Worm (Caenorhabditis elegans) whole organism, L1 larva: Measurements from ENCODE around the gene cpg-4.

Experiments used
- C04F5.9 ChIP-seq: sonication (generic microtip); optimal IDR thresholded peaks from 2 replicates; lab custom pipeline; 2016; ENCODE audit warnings: missing genetic modification characterization, missing compliant biosample characterization
- Y116A8C.19 ChIP-seq: sonication (generic microtip); optimal IDR thresholded peaks from 2 replicates; lab custom pipeline; 2016; ENCODE audit warnings: missing compliant biosample characterization, missing genetic modification characterization, borderline replicate concordance
- aha-1 ChIP-seq: fragments of 150-350 bp; optimal IDR thresholded peaks from 2 replicates; lab custom pipeline; 2014; ENCODE audit warnings: missing biosample characterization, missing genetic modification characterization
- alr-1 ChIP-seq: fragments of 200-800 bp; sonication (Bioruptor generic); optimal IDR thresholded peaks from 2 replicates; lab custom pipeline; 2018; ENCODE audit warnings: borderline replicate concordance, mild to moderate bottlenecking, missing genetic modification characterization, missing compliant biosample characterization
- ceh-63 ChIP-seq: fragments of 200-800 bp; sonication (Bioruptor generic); optimal IDR thresholded peaks from 2 replicates; lab custom pipeline; 2018; ENCODE audit warnings: mild to moderate bottlenecking, missing genetic modification characterization, missing compliant biosample characterization
- ceh-8 ChIP-seq: fragments of 200-800 bp; sonication (Bioruptor generic); optimal IDR thresholded peaks from 2 replicates; lab custom pipeline; 2018; ENCODE audit warnings: mild to moderate bottlenecking, missing genetic modification characterization, moderate library complexity, missing compliant biosample characterization
- ceh-82 ChIP-seq, 3 experiments: fragments of 150-350 bp in 1 of 3; sonication (generic microtip) in 2 of 3; optimal IDR thresholded peaks; 2 replicates each; lab custom pipeline; 2014 to 2017; ENCODE audit warnings: missing biosample characterization in 3 of 3, missing genetic modification characterization in 3 of 3
- ceh-88 ChIP-seq: fragments of 200-800 bp; sonication (Bioruptor generic); IDR thresholded peaks from 2 replicates; pipeline ENCODE4 v1.3.6; 2022; ENCODE audit warnings: missing genetic modification characterization, missing compliant biosample characterization
- ceh-90 ChIP-seq: sonication (generic microtip); optimal IDR thresholded peaks from 2 replicates; lab custom pipeline; 2016; ENCODE audit warnings: missing genetic modification characterization, missing compliant biosample characterization
- dsc-1 ChIP-seq: sonication (generic microtip); optimal IDR thresholded peaks from 2 replicates; lab custom pipeline; 2016; ENCODE audit warnings: mild to moderate bottlenecking, missing genetic modification characterization, missing compliant biosample characterization
- efl-1 ChIP-seq, 4 experiments: fragments of 150-350 bp; optimal IDR thresholded peaks in 3 of 4; peaks in 1 of 4; 1 replicate in 1 of 4; 2 replicates in 3 of 4; lab custom pipeline; 2014; ENCODE audit warnings: missing biosample characterization in 2 of 4, missing genetic modification characterization in 2 of 4, missing genetic modification reagents in 2 of 4
- efl-3 ChIP-seq: fragments of 200-800 bp; sonication (Bioruptor generic); optimal IDR thresholded peaks from 2 replicates; lab custom pipeline; 2018; ENCODE audit warnings: mild to moderate bottlenecking, missing genetic modification characterization, missing compliant biosample characterization
- egl-27 ChIP-seq, 2 experiments: fragments of 150-350 bp in 1 of 2; sonication (generic microtip); optimal IDR thresholded peaks; 3 replicates each; lab custom pipeline; 2017 to 2018; ENCODE audit warnings: missing biosample characterization in 2 of 2, missing genetic modification characterization in 2 of 2, missing genetic modification reagents in 2 of 2
- fkh-8 ChIP-seq: sonication (generic microtip); optimal IDR thresholded peaks from 2 replicates; lab custom pipeline; 2016; ENCODE audit warnings: mild to moderate bottlenecking, missing genetic modification characterization, missing compliant biosample characterization
- fos-1 ChIP-seq: fragments of 150-350 bp; optimal IDR thresholded peaks from 2 replicates; lab custom pipeline; 2014; ENCODE audit warnings: missing biosample characterization, missing genetic modification characterization
- grh-1 ChIP-seq: fragments of 200-800 bp; sonication (Bioruptor generic); IDR thresholded peaks from 2 replicates; pipeline ENCODE4 v1.3.6; 2022; ENCODE audit warnings: missing genetic modification reagents, missing genetic modification characterization, missing compliant biosample characterization
- hlh-4 ChIP-seq: sonication (generic microtip); optimal IDR thresholded peaks from 2 replicates; lab custom pipeline; 2016; ENCODE audit warnings: mild to moderate bottlenecking, missing genetic modification characterization, missing compliant biosample characterization
- irx-1 ChIP-seq: sonication (generic microtip); optimal IDR thresholded peaks from 2 replicates; lab custom pipeline; 2016; ENCODE audit warnings: missing genetic modification characterization, missing compliant biosample characterization
- isw-1 ChIP-seq: fragments of 200-800 bp; sonication (Bioruptor generic); IDR thresholded peaks from 2 replicates; pipeline ENCODE4 v1.3.6; 2022; ENCODE audit warnings: missing genetic modification characterization, missing compliant biosample characterization
- jun-1 ChIP-seq: fragments of 150-350 bp; optimal IDR thresholded peaks from 2 replicates; lab custom pipeline; 2014; ENCODE audit warnings: missing biosample characterization, missing genetic modification reagents, missing genetic modification characterization
- lin-39 ChIP-seq: fragments of 150-350 bp; optimal IDR thresholded peaks from 2 replicates; lab custom pipeline; 2014; ENCODE audit warnings: missing biosample characterization, missing genetic modification reagents, missing genetic modification characterization
- lir-3 ChIP-seq: sonication (generic microtip); optimal IDR thresholded peaks from 2 replicates; lab custom pipeline; 2016; ENCODE audit warnings: mild to moderate bottlenecking, missing genetic modification characterization, moderate library complexity, missing compliant biosample characterization; ENCODE audit not compliant: poor library complexity
- lsy-2 ChIP-seq, 2 experiments: fragments of 150-350 bp; optimal IDR thresholded peaks; 2 replicates each; lab custom pipeline; 2014; ENCODE audit warnings: missing biosample characterization in 2 of 2, missing genetic modification characterization in 2 of 2
- mdl-1 ChIP-seq, 2 experiments: fragments of 150-350 bp; optimal IDR thresholded peaks; 2 replicates each; lab custom pipeline; 2014 to 2017; ENCODE audit warnings: missing biosample characterization in 2 of 2, missing genetic modification characterization in 2 of 2, inconsistent platforms in 1 of 2
- mef-2 ChIP-seq: fragments of 150-350 bp; optimal IDR thresholded peaks from 2 replicates; lab custom pipeline; 2014; ENCODE audit warnings: missing biosample characterization, missing genetic modification characterization
- nhr-11 ChIP-seq: fragments of 150-350 bp; optimal IDR thresholded peaks from 2 replicates; lab custom pipeline; 2014; ENCODE audit warnings: missing biosample characterization, missing genetic modification characterization
- nhr-12 ChIP-seq: sonication (generic microtip); optimal IDR thresholded peaks from 2 replicates; lab custom pipeline; 2017; ENCODE audit warnings: missing biosample characterization, missing genetic modification characterization
- nhr-28 ChIP-seq: fragments of 150-350 bp; optimal IDR thresholded peaks from 2 replicates; lab custom pipeline; 2014; ENCODE audit warnings: missing biosample characterization, missing genetic modification characterization
- nhr-71 ChIP-seq: sonication (generic microtip); optimal IDR thresholded peaks from 2 replicates; lab custom pipeline; 2016; ENCODE audit warnings: mild to moderate bottlenecking, missing genetic modification characterization, moderate library complexity, missing compliant biosample characterization
- nhr-76 ChIP-seq: sonication (generic microtip); optimal IDR thresholded peaks from 2 replicates; lab custom pipeline; 2017; ENCODE audit warnings: missing biosample characterization, missing genetic modification characterization
- nhr-84 ChIP-seq: sonication (generic microtip); optimal IDR thresholded peaks from 2 replicates; lab custom pipeline; 2017; ENCODE audit warnings: missing biosample characterization, missing genetic modification characterization
- nhr-85 ChIP-seq: sonication (generic microtip); peaks from one replicate; lab custom pipeline; 2016; ENCODE audit warnings: missing genetic modification characterization, inconsistent platforms, missing compliant biosample characterization
- pax-3 ChIP-seq: fragments of 200-800 bp; sonication (Bioruptor generic); optimal IDR thresholded peaks from 2 replicates; lab custom pipeline; 2018; ENCODE audit warnings: mild to moderate bottlenecking, missing genetic modification characterization, moderate library complexity, missing compliant biosample characterization
- rnt-1 ChIP-seq: sonication (generic microtip); optimal IDR thresholded peaks from 2 replicates; lab custom pipeline; 2016; ENCODE audit warnings: mild to moderate bottlenecking, missing genetic modification characterization, moderate library complexity, missing compliant biosample characterization
- snu-23 ChIP-seq: sonication (generic microtip); optimal IDR thresholded peaks from 2 replicates; lab custom pipeline; 2016; ENCODE audit warnings: missing genetic modification characterization, missing compliant biosample characterization
- sptf-1 ChIP-seq: fragments of 150-350 bp; optimal IDR thresholded peaks from 2 replicates; lab custom pipeline; 2014; ENCODE audit warnings: missing biosample characterization, missing genetic modification characterization
- sup-37 ChIP-seq: fragments of 200-800 bp; sonication (Bioruptor generic); optimal IDR thresholded peaks from 2 replicates; lab custom pipeline; 2018; ENCODE audit warnings: mild to moderate bottlenecking, missing genetic modification characterization, missing compliant biosample characterization
- tbx-2 ChIP-seq: sonication (generic microtip); optimal IDR thresholded peaks from 2 replicates; lab custom pipeline; 2016; ENCODE audit warnings: missing genetic modification characterization, missing compliant biosample characterization
- unc-130 ChIP-seq: fragments of 150-350 bp; optimal IDR thresholded peaks from 2 replicates; lab custom pipeline; 2017; ENCODE audit warnings: missing biosample characterization, missing genetic modification characterization, inconsistent platforms
- unc-62 ChIP-seq: fragments of 150-350 bp; optimal IDR thresholded peaks from 2 replicates; lab custom pipeline; 2014; ENCODE audit warnings: missing biosample characterization, missing genetic modification reagents, missing genetic modification characterization
- unc-86 ChIP-seq: sonication (generic microtip); optimal IDR thresholded peaks from 2 replicates; lab custom pipeline; 2016; ENCODE audit warnings: missing genetic modification characterization, missing compliant biosample characterization
- xbp-1 ChIP-seq: sonication (generic microtip); optimal IDR thresholded peaks from 2 replicates; lab custom pipeline; 2016; ENCODE audit warnings: missing genetic modification characterization, missing compliant biosample characterization
- zag-1 ChIP-seq: fragments of 150-350 bp; optimal IDR thresholded peaks from 2 replicates; lab custom pipeline; 2014; ENCODE audit warnings: missing biosample characterization, missing genetic modification characterization
- zip-4 ChIP-seq: fragments of 200-800 bp; sonication (Bioruptor generic); optimal IDR thresholded peaks from 2 replicates; lab custom pipeline; 2018; ENCODE audit warnings: mild to moderate bottlenecking, missing genetic modification characterization, moderate library complexity, missing compliant biosample characterization
- ztf-11 ChIP-seq, 2 experiments: sonication (generic microtip); optimal IDR thresholded peaks; 2 replicates each; lab custom pipeline; 2016 to 2017; ENCODE audit warnings: missing genetic modification characterization in 2 of 2, missing biosample characterization in 1 of 2, missing compliant biosample characterization in 1 of 2

Gene cpg-4

DNA sequence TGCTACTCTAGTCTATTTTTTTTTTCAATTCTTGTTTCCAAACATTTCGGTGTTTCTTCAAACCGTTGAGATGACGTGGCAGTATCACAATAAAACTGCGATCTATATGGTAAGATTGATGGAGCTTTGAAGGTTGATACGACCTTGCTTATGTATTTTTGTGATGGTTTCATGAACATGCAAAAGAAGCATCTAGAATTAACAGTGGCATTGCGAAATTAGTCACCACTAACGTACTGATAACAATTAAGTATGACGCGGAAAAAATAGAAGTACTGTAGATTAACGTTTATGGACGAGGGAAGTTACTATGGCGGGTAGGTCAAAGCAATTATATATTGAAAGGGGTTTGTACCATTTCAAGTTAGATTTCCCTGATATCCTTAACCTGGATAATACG lies 16.2 kb downstream of the cpg-4 start:
- TF ChIP-seq efl-1 (optimal IDR thresholded peaks at IDR 0.05; lab: Kevin White, UChicago) (no peak), efl-1 (GFP tag; optimal IDR thresholded peaks at IDR 0.05 in 1 of 2; lab: Kevin White, UChicago) (peak in 1 of 2 experiments; percentile 13), rnt-1 (tag; lab: Kevin White, UChicago) (no peak)

DNA sequence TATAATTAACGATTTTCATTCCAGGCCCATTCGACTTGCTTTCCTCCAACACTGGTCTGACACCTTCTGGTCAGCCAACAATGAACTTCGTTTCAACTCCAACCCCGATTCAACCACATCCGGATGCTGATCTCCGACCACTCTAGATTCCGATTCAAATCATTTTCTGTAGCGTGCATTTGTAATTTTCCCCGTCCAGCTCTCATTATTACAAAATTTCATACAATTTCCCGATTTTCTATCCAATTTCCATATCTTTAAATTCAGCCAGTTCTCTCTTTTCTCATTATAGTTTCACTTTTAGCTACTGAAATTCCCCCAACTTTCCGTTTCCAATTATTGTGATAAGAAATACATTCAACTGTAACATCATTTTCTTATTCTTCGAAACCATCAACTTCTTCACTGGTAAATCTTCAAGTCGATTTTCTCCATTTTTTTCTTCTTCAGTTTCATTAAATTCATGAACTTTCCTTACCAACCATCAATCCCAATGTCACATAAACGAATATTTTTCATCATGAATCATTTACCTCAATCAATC lies 19.4 kb downstream of the cpg-4 start:
- no peak for TF ChIP-seq efl-1 (optimal IDR thresholded peaks at IDR 0.05; lab: Kevin White, UChicago)
- TF ChIP-seq efl-1 (GFP tag; optimal IDR thresholded peaks at IDR 0.05 in 1 of 2; lab: Kevin White, UChicago) = peak in 1 of 2 experiments; percentile 60
- TF ChIP-seq rnt-1 (tag; lab: Kevin White, UChicago) = no peak
- TF ChIP-seq, all 84 proteins: peak for 1

DNA sequence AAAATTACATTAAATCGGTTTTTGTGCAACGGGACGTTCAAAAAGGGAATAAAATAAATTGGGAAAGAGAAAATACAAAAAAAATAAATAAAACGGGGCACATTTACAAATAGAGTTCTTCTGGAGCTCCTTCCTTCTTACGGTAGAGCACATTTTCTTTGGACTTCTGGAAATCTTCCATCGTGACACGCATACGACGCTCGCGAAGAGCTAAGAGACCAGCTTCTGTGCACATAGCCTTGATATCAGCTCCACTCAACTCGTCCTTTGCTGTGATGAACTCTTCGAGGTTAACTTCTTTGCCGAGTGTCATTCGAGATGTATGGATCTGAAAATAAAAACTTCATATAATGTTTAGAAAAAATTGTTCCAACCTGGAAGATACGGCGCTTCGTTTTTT lies 19.9 kb downstream of the cpg-4 start:
- TF ChIP-seq sptf-1 (tag; lab: Kevin White, UChicago) = no peak
- TF ChIP-seq nhr-85 (tag; lab: Kevin White, UChicago) = peak; percentile 56

DNA sequence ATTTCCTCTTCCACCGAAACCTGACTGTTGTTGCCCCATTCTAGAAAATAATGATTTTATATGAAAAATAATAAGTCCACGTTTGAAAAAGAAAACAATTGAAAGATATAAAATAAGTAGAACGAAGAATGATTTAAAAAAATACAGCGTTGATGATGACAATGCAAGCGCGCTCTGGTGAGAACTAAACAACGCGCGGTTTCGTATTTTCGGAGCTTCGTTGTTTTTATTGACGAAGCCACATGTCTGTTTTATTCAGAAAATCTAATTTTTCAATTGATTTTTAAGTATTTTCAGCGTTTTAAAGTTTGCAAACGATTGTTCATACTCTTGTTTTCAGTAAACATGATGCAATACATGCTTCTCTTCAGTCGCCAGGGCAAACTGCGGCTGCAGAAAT lies 21.4 kb downstream of the cpg-4 start, which contains the start of the genes rpt-2 and aps-1:
Gene rpt-2, minus strand, starts transcription at position 40 of the 400 bp plus-strand sequence.
Gene aps-1, plus strand, starts transcription at position 341 of the 400 bp plus-strand sequence.
- TF ChIP-seq efl-3 (GFP tag; lab: Kevin White, UChicago) (no peak), fkh-8 (tag; lab: Kevin White, UChicago) (peak; percentile 84), snu-23 (GFP tag; lab: Kevin White, UChicago) (peak; percentile 94), nhr-11 (tag; lab: Kevin White, UChicago) (no peak), lsy-2 (tag; optimal IDR thresholded peaks at IDR 0.05; lab: Kevin White, UChicago) (peak; percentile 89 to 92), rnt-1 (tag; lab: Kevin White, UChicago) (peak; percentile 85), ceh-82 (tag; optimal IDR thresholded peaks at IDR 0.05; lab: Kevin White, UChicago) (peak; percentile 73 to 86 (median 86)), lin-39 (tag; lab: Kevin White, UChicago) (peak; percentile 78), ceh-88 (GFP tag; lab: Robert Waterston, UW) (no peak), dsc-1 (tag; lab: Kevin White, UChicago) (peak; percentile 89), ceh-90 (no peak), lir-3 (peak; percentile 57), tbx-2 (tag; lab: Kevin White, UChicago) (peak; percentile 88), grh-1 (GFP tag; lab: Robert Waterston, UW) (peak; percentile 44; the same call in 1 of the 2 replicates), mef-2 (tag; lab: Kevin White, UChicago) (no peak), pax-3 (tag; lab: Kevin White, UChicago) (no peak), nhr-76 (tag; lab: Kevin White, UChicago) (no peak), irx-1 (peak; percentile 81), unc-62 (GFP tag; lab: Kevin White, UChicago) (no peak), mdl-1 (tag; optimal IDR thresholded peaks at IDR 0.05; lab: Kevin White, UChicago) (peak in 1 of 2 experiments; percentile 80), isw-1 (peak; percentile 77), alr-1 (tag; lab: Kevin White, UChicago) (no peak), hlh-4 (tag; lab: Kevin White, UChicago) (no peak), unc-86 (tag; lab: Kevin White, UChicago) (peak; percentile 79), ceh-8 (GFP tag; lab: Kevin White, UChicago) (peak; percentile 42), nhr-28 (no peak), nhr-85 (tag; lab: Kevin White, UChicago) (peak; percentile 92), egl-27 (tag; optimal IDR thresholded peaks at IDR 0.05; lab: Kevin White, UChicago) (no peak), nhr-12 (tag; lab: Kevin White, UChicago) (no peak), Y116A8C.19 (no peak), ztf-11 (tag; optimal IDR thresholded peaks at IDR 0.05; lab: Kevin White, UChicago) (peak in 1 of 2 experiments; percentile 69), zip-4 (GFP tag; lab: Kevin White, UChicago) (peak; percentile 33), xbp-1 (tag; lab: Kevin White, UChicago) (peak; percentile 93), nhr-84 (tag; lab: Kevin White, UChicago) (no peak), ceh-63 (GFP tag; lab: Kevin White, UChicago) (no peak), jun-1 (peak; percentile 57), fos-1 (tag; lab: Kevin White, UChicago) (no peak), unc-130 (tag; lab: Kevin White, UChicago) (peak; percentile 95), sup-37 (GFP tag; lab: Kevin White, UChicago) (no peak), zag-1 (tag; lab: Kevin White, UChicago) (no peak), aha-1 (no peak), C04F5.9 (tag; lab: Kevin White, UChicago) (peak; percentile 45), nhr-71 (peak; percentile 92)
